Worm (Caenorhabditis elegans) whole organism, L4 larva: ENCODE data around the gene mel-28.
A peak's percentile ranks its signal among the peaks of the same experiment; 100 is the strongest.

Experiments
- ZK546.5 ChIP-seq, 2 experiments: sonication (generic microtip); optimal IDR thresholded peaks; 2 replicates each; lab custom pipeline; 2017; ENCODE audit warnings: missing biosample characterization in 2 of 2, missing genetic modification characterization in 2 of 2
- aha-1 ChIP-seq: fragments of 150-350 bp; peaks from one replicate; lab custom pipeline; 2014; ENCODE audit warnings: missing biosample characterization, missing genetic modification characterization
- hlh-30 ChIP-seq: sonication (generic microtip); optimal IDR thresholded peaks from 2 replicates; lab custom pipeline; 2017; ENCODE audit warnings: antibody characterized with exemption, mild to moderate bottlenecking, missing genetic modification characterization, missing compliant biosample characterization; ENCODE audit not compliant: insufficient read depth
- mxl-3 ChIP-seq: fragments of 200-800 bp; sonication (Bioruptor generic); optimal IDR thresholded peaks from 2 replicates; lab custom pipeline; 2018; ENCODE audit warnings: mild to moderate bottlenecking, missing genetic modification characterization, missing compliant biosample characterization
- nhr-76 ChIP-seq: fragments of 150-350 bp; optimal IDR thresholded peaks from 2 replicates; lab custom pipeline; 2014; ENCODE audit warnings: missing biosample characterization, missing genetic modification characterization
- snpc-4 ChIP-seq: fragments of 150-350 bp; optimal IDR thresholded peaks from 2 replicates; lab custom pipeline; 2014; ENCODE audit warnings: missing biosample characterization, missing genetic modification characterization

- no peak for TF ChIP-seq nhr-76 (tag; lab: Kevin White, UChicago)
- TF ChIP-seq aha-1 (tag; lab: Kevin White, UChicago): peak; percentile 96
- no peak for TF ChIP-seq hlh-30 (tag; lab: Kevin White, UChicago)
- TF ChIP-seq mxl-3 (GFP tag; lab: Kevin White, UChicago): no peak
- no peak for TF ChIP-seq ZK546.5 (tag; optimal IDR thresholded peaks at IDR 0.05; lab: Kevin White, UChicago)
- TF ChIP-seq snpc-4 (tag; lab: Kevin White, UChicago): no peak
These were observed 17.8 kb upstream of the mel-28 start for ce11 chrIII:4767869-4768645.
